Comparison of ENCODE assay signal across 5 fruit fly cellular contexts in genomic region chrX:7944772-7945722, dm6.
TF ChIP-seq lines count a peak whose summit lies in the region.

No protein-coding gene starts in this region.

TF ChIP-seq in whole organism, adult, 20 proteins besides CTCF, POLR2A, EP300 and RAD21 (continued from another document):
- TF ChIP-seq cic (GFP tag; optimal IDR thresholded peaks at IDR 0.05; lab: Kevin White, UChicago) (peak; percentile 73), Mnt (GFP tag; optimal IDR thresholded peaks at IDR 0.05; lab: Kevin White, UChicago) (no peak)
TF ChIP-seq in whole organism, adult: peak in this region for 10.

TF ChIP-seq in whole organism, embryonic, 481 proteins besides CTCF, POLR2A, EP300 and RAD21 (continued from another document and continues in another):
- TF ChIP-seq pan (optimal IDR thresholded peaks at IDR 0.05; lab: Kevin White, UChicago) (no peak), pan (GFP tag; optimal IDR thresholded peaks at IDR 0.05 in 1 of 2, IDR thresholded peaks at IDR 0.05 in 1 of 2) (peak in 1 of 2 experiments; percentile 57), CG4424 (GFP tag; optimal IDR thresholded peaks at IDR 0.05; lab: Kevin White, UChicago) (peak; percentile 17), Xbp1 (GFP tag; optimal IDR thresholded peaks at IDR 0.05; lab: Kevin White, UChicago) (peak; percentile 41), CG18011 (GFP tag; optimal IDR thresholded peaks at IDR 0.05; lab: Kevin White, UChicago) (no peak), nom (GFP tag; optimal IDR thresholded peaks at IDR 0.05; lab: Kevin White, UChicago) (peak; percentile 5), CG12942 (GFP tag; optimal IDR thresholded peaks at IDR 0.05; lab: Kevin White, UChicago) (no peak), Neu2 (GFP tag; optimal IDR thresholded peaks at IDR 0.05; lab: Kevin White, UChicago; ENCODE audit: borderline replicate concordance) (no peak), CG13424 (tag; optimal IDR thresholded peaks at IDR 0.05; lab: Kevin White, UChicago) (peak; percentile 33), CG12299 (tag; optimal IDR thresholded peaks at IDR 0.05; lab: Kevin White, UChicago) (no peak), Tbp (GFP tag; optimal IDR thresholded peaks at IDR 0.05; lab: Kevin White, UChicago) (no peak), Deaf1 (tag; optimal IDR thresholded peaks at IDR 0.05; lab: Kevin White, UChicago) (peak; percentile 42), bsh (GFP tag; optimal IDR thresholded peaks at IDR 0.05; lab: Kevin White, UChicago) (peak; percentile 3 to 49), Stat92E (GFP tag; optimal IDR thresholded peaks at IDR 0.05; lab: Kevin White, UChicago) (no peak), Dip2 (GFP tag; IDR thresholded peaks at IDR 0.05; lab: Robert Waterston, UW) (no peak), Hsf (GFP tag; optimal IDR thresholded peaks at IDR 0.05; lab: Kevin White, UChicago) (peak; percentile 21), lbe (GFP tag; optimal IDR thresholded peaks at IDR 0.05; lab: Kevin White, UChicago) (peak; percentile 62), slou (GFP tag; optimal IDR thresholded peaks at IDR 0.05; lab: Kevin White, UChicago) (no peak), prd (optimal IDR thresholded peaks at IDR 0.05; lab: Kevin White, UChicago) (no peak), prd (GFP tag; IDR thresholded peaks at IDR 0.05; lab: Robert Waterston, UW) (peak; percentile 34; the same call in 1 of the 3 replicates), CG10209 (GFP tag; optimal IDR thresholded peaks at IDR 0.05; lab: Kevin White, UChicago) (peak; percentile 3), Adf1 (GFP tag; IDR thresholded peaks at IDR 0.05; lab: Robert Waterston, UW) (peak; percentile 50; the same call in 1 of the 2 replicates), Xrp1 (GFP tag; IDR thresholded peaks at IDR 0.05; lab: Robert Waterston, UW) (0 out of 2 replicates have a peak, but pooled peaks have one; percentile 33), CG4404 (GFP tag; IDR thresholded peaks at IDR 0.05; lab: Robert Waterston, UW) (no peak), CG10274 (GFP tag; optimal IDR thresholded peaks at IDR 0.05; lab: Kevin White, UChicago) (peak; percentile 97), pita (GFP tag; optimal IDR thresholded peaks at IDR 0.05; lab: Kevin White, UChicago) (no peak), her (GFP tag; optimal IDR thresholded peaks at IDR 0.05; lab: Kevin White, UChicago) (no peak), abd-A (tag; optimal IDR thresholded peaks at IDR 0.05; lab: Kevin White, UChicago) (peak; percentile 38), sens (GFP tag; lab: Kevin White, UChicago) (peak; percentile 83), Opbp (GFP tag; IDR thresholded peaks at IDR 0.05; lab: Robert Waterston, UW; ENCODE audit: partially characterized antibody) (no peak), CG12769 (tag; optimal IDR thresholded peaks at IDR 0.05; lab: Kevin White, UChicago) (peak; percentile 54), H15 (GFP tag; IDR thresholded peaks at IDR 0.05; lab: Robert Waterston, UW) (no peak)

TF ChIP-seq in whole organism, prepupa, 60 proteins besides CTCF, POLR2A, EP300 and RAD21 (continued from another document and continues in another):
- peak; percentile 43 for TF ChIP-seq Ets96B (tag; optimal IDR thresholded peaks at IDR 0.05; lab: Kevin White, UChicago)
- peak; percentile 65 for TF ChIP-seq achi (GFP tag; optimal IDR thresholded peaks at IDR 0.05; lab: Kevin White, UChicago)
- TF ChIP-seq Eip93F (GFP tag; optimal IDR thresholded peaks at IDR 0.05; lab: Kevin White, UChicago), result peak; percentile 54
- TF ChIP-seq Blimp-1 (GFP tag; optimal IDR thresholded peaks at IDR 0.05; lab: Kevin White, UChicago), result peak; percentile 55
- peak; percentile 61 for TF ChIP-seq CG10669 (GFP tag; optimal IDR thresholded peaks at IDR 0.05; lab: Kevin White, UChicago)
- TF ChIP-seq salr (GFP tag; optimal IDR thresholded peaks at IDR 0.05; lab: Kevin White, UChicago), result peak; percentile 17 to 40
- peak; percentile 58 for TF ChIP-seq CG16779 (tag; optimal IDR thresholded peaks at IDR 0.05; lab: Kevin White, UChicago)
- TF ChIP-seq spab (GFP tag; optimal IDR thresholded peaks at IDR 0.05; lab: Kevin White, UChicago), result peak; percentile 34
- peak; percentile 39 for TF ChIP-seq Sox15 (GFP tag; optimal IDR thresholded peaks at IDR 0.05; lab: Kevin White, UChicago)
- TF ChIP-seq dsx (GFP tag; optimal IDR thresholded peaks at IDR 0.05; lab: Kevin White, UChicago; ENCODE audit: poor library complexity, severe bottlenecking), result peak; percentile 64
- TF ChIP-seq CG15336 (GFP tag; IDR thresholded peaks at IDR 0.05; lab: Robert Waterston, UW), result peak; percentile 60
- peak; percentile 72 for TF ChIP-seq fkh (GFP tag; optimal IDR thresholded peaks at IDR 0.05; lab: Kevin White, UChicago)
- peak; percentile 47 for TF ChIP-seq CG3919 (GFP tag; optimal IDR thresholded peaks at IDR 0.05; lab: Kevin White, UChicago)
- peak; percentile 89 for TF ChIP-seq Eip78C (GFP tag; lab: Kevin White, UChicago)
- TF ChIP-seq CG8319 (GFP tag; optimal IDR thresholded peaks at IDR 0.05; lab: Kevin White, UChicago), result peak; percentile 40
- TF ChIP-seq Lpt (GFP tag; optimal IDR thresholded peaks at IDR 0.05; lab: Kevin White, UChicago), result peak; percentile 48
- peak; percentile 35 for TF ChIP-seq CG6854 (GFP tag; optimal IDR thresholded peaks at IDR 0.05; lab: Kevin White, UChicago)
- peak; percentile 40 for TF ChIP-seq CG1621 (tag; optimal IDR thresholded peaks at IDR 0.05; lab: Kevin White, UChicago)
- peak; percentile 45 for TF ChIP-seq CG11762 (GFP tag; optimal IDR thresholded peaks at IDR 0.05; lab: Kevin White, UChicago; ENCODE audit: insufficient read depth)
- no peak for TF ChIP-seq CG9139 (GFP tag; optimal IDR thresholded peaks at IDR 0.05; lab: Kevin White, UChicago)
- TF ChIP-seq CG8119 (GFP tag; IDR thresholded peaks at IDR 0.05; lab: Robert Waterston, UW), result peak; percentile 47; the same call in 2 of the 3 replicates
- peak; percentile 61 for TF ChIP-seq CG7368 (GFP tag; optimal IDR thresholded peaks at IDR 0.05; lab: Kevin White, UChicago)
- TF ChIP-seq lz (GFP tag; optimal IDR thresholded peaks at IDR 0.05; lab: Kevin White, UChicago), result peak; percentile 77
- peak; percentile 43 for TF ChIP-seq CG4318 (GFP tag; optimal IDR thresholded peaks at IDR 0.05; lab: Kevin White, UChicago)
- peak; percentile 41 for TF ChIP-seq dac (GFP tag; optimal IDR thresholded peaks at IDR 0.05; lab: Kevin White, UChicago)
- TF ChIP-seq fd59A (GFP tag; optimal IDR thresholded peaks at IDR 0.05; lab: Kevin White, UChicago), result peak; percentile 33
- TF ChIP-seq CG34406 (GFP tag; optimal IDR thresholded peaks at IDR 0.05; lab: Kevin White, UChicago), result peak; percentile 49
- TF ChIP-seq pdm3 (GFP tag; optimal IDR thresholded peaks at IDR 0.05; lab: Kevin White, UChicago), result peak; percentile 61
- TF ChIP-seq Hr38 (GFP tag; optimal IDR thresholded peaks at IDR 0.05; lab: Kevin White, UChicago), result no peak
- TF ChIP-seq Ets21C (GFP tag; optimal IDR thresholded peaks at IDR 0.05; lab: Kevin White, UChicago), result peak; percentile 67
- no peak for TF ChIP-seq fd85E (GFP tag; optimal IDR thresholded peaks at IDR 0.05; lab: Kevin White, UChicago)
- peak; percentile 29; the same call in 1 of the 2 replicates for TF ChIP-seq Gug (GFP tag; IDR thresholded peaks at IDR 0.05; lab: Robert Waterston, UW)
- TF ChIP-seq svp (GFP tag; lab: Kevin White, UChicago), result peak; percentile 93

TF ChIP-seq in whole organism, pupa, 21 proteins besides CTCF, POLR2A, EP300 and RAD21 (continued from another document):
- peak; percentile 55 for TF ChIP-seq CG8159 (tag; optimal IDR thresholded peaks at IDR 0.05; lab: Kevin White, UChicago)
- TF ChIP-seq Ets98B (GFP tag; IDR thresholded peaks at IDR 0.05; lab: Robert Waterston, UW), result peak; percentile 28
TF ChIP-seq in whole organism, pupa: peak in this region for 16.

TF ChIP-seq in whole organism, wandering third instar larva, 38 proteins besides CTCF, POLR2A, EP300 and RAD21 (continued from another document):
- TF ChIP-seq h (GFP tag; optimal IDR thresholded peaks at IDR 0.05; lab: Kevin White, UChicago) (peak; percentile 81), dmrt93B (GFP tag; optimal IDR thresholded peaks at IDR 0.05; lab: Kevin White, UChicago) (peak; percentile 46), Vsx2 (GFP tag; optimal IDR thresholded peaks at IDR 0.05; lab: Kevin White, UChicago; ENCODE audit: partially characterized antibody) (no peak), Sp1 (GFP tag; optimal IDR thresholded peaks at IDR 0.05; lab: Kevin White, UChicago) (peak; percentile 54), GATAd (GFP tag; optimal IDR thresholded peaks at IDR 0.05; lab: Kevin White, UChicago) (no peak), Jra (GFP tag; optimal IDR thresholded peaks at IDR 0.05; lab: Kevin White, UChicago) (peak; percentile 44), pan (optimal IDR thresholded peaks at IDR 0.05; lab: Kevin White, UChicago) (no peak), rgr (GFP tag; optimal IDR thresholded peaks at IDR 0.05; lab: Kevin White, UChicago) (peak; percentile 77), Dif (GFP tag; optimal IDR thresholded peaks at IDR 0.05; lab: Kevin White, UChicago; ENCODE audit: partially characterized antibody) (peak; percentile 85), jim (GFP tag; optimal IDR thresholded peaks at IDR 0.05; lab: Kevin White, UChicago) (no peak), Myc (optimal IDR thresholded peaks at IDR 0.05; lab: Kevin White, UChicago) (no peak), Abd-B (GFP tag; optimal IDR thresholded peaks at IDR 0.05; lab: Kevin White, UChicago) (no peak), sv (GFP tag; optimal IDR thresholded peaks at IDR 0.05; lab: Kevin White, UChicago) (no peak), brk (GFP tag; optimal IDR thresholded peaks at IDR 0.05; lab: Kevin White, UChicago) (no peak), psq (GFP tag; optimal IDR thresholded peaks at IDR 0.05; lab: Kevin White, UChicago) (peak; percentile 44), woc (GFP tag; optimal IDR thresholded peaks at IDR 0.05; lab: Kevin White, UChicago) (peak; percentile 46), sage (GFP tag; optimal IDR thresholded peaks at IDR 0.05; lab: Kevin White, UChicago) (peak; percentile 85)
TF ChIP-seq in whole organism, wandering third instar larva: peak in this region for 21.
